Fruit fly (Drosophila melanogaster) whole organism, embryonic: Measurements from ENCODE around the gene dpr3.
A peak's percentile ranks its signal among the peaks of the same experiment; 100 is the strongest.

Source experiments
- Adf1 ChIP-seq: fragments of 200-800 bp; sonication (Bioruptor generic); IDR thresholded peaks from 2 replicates; pipeline ENCODE4 v1.3.6; 2022; ENCODE audit warnings: missing biosample characterization, missing genetic modification characterization
- Atf6 ChIP-seq: fragments of 200-800 bp; sonication (Bioruptor generic); IDR thresholded peaks from 2 replicates; pipeline ENCODE4 v1.3.6; 2022; ENCODE audit warnings: missing biosample characterization, missing genetic modification characterization
- CG10321 ChIP-seq: fragments of 200-800 bp; sonication (Bioruptor generic); IDR thresholded peaks from 2 replicates; pipeline ENCODE4 v1.3.6; 2022; ENCODE audit warnings: missing biosample characterization, missing genetic modification characterization
- CG13775 ChIP-seq: fragments of 200-800 bp; sonication (Bioruptor generic); optimal IDR thresholded peaks from 3 replicates; lab custom pipeline; 2017; ENCODE audit warnings: missing biosample characterization, mild to moderate bottlenecking, missing genetic modification characterization
- CG14050 ChIP-seq: fragments of 200-800 bp; sonication (Bioruptor generic); IDR thresholded peaks from 3 replicates; pipeline ENCODE4 v1.3.6; 2022; ENCODE audit warnings: missing biosample characterization, missing genetic modification characterization
- CG14860 ChIP-seq: fragments of 200-800 bp; sonication (Bioruptor generic); IDR thresholded peaks from 3 replicates; pipeline ENCODE4 v1.3.6; 2022; ENCODE audit warnings: missing biosample characterization, missing genetic modification characterization; ENCODE audit not compliant: partially characterized antibody
- CG1603 ChIP-seq: fragments of 200-800 bp; sonication (Bioruptor generic); optimal IDR thresholded peaks from 2 replicates; lab custom pipeline; 2019; ENCODE audit warnings: missing biosample characterization, mild to moderate bottlenecking, missing genetic modification characterization, moderate library complexity
- CG1647 ChIP-seq: fragments of 200-800 bp; sonication (Bioruptor generic); optimal IDR thresholded peaks from 3 replicates; lab custom pipeline; 2016; ENCODE audit warnings: missing biosample characterization, missing genetic modification characterization
- CG17829 ChIP-seq: fragments of 200-800 bp; optimal IDR thresholded peaks from 2 replicates; lab custom pipeline; 2019; ENCODE audit warnings: missing biosample characterization, mild to moderate bottlenecking, missing genetic modification characterization, moderate library complexity
- CG30020 ChIP-seq: fragments of 200-800 bp; optimal IDR thresholded peaks from 2 replicates; lab custom pipeline; 2019; ENCODE audit warnings: missing biosample characterization, mild to moderate bottlenecking, missing genetic modification characterization, moderate library complexity
- CG30403 ChIP-seq: fragments of 200-800 bp; sonication (Bioruptor generic); optimal IDR thresholded peaks from 3 replicates; lab custom pipeline; 2016; ENCODE audit warnings: missing biosample characterization, missing genetic modification characterization
- CG32532 ChIP-seq: fragments of 200-800 bp; sonication (Bioruptor generic); IDR thresholded peaks from 2 replicates; pipeline ENCODE4 v1.3.6; 2022; ENCODE audit warnings: missing biosample characterization, missing genetic modification characterization
- CG34224 ChIP-seq: fragments of 200-800 bp; sonication (Bioruptor generic); IDR thresholded peaks from 3 replicates; pipeline ENCODE4 v1.3.6; 2022; ENCODE audit warnings: missing biosample characterization, missing genetic modification characterization; ENCODE audit not compliant: partially characterized antibody
- CG34422 ChIP-seq: fragments of 200-800 bp; sonication (Bioruptor generic); IDR thresholded peaks from 3 replicates; pipeline ENCODE4 v1.3.6; 2022; ENCODE audit warnings: missing biosample characterization, missing genetic modification characterization
- CG3847 ChIP-seq: fragments of 200-800 bp; sonication (Bioruptor generic); IDR thresholded peaks from 2 replicates; pipeline ENCODE4 v1.3.6; 2022; ENCODE audit warnings: missing biosample characterization, missing genetic modification characterization
- CG42726 ChIP-seq: fragments of 200-800 bp; sonication (Bioruptor generic); IDR thresholded peaks from 2 replicates; pipeline ENCODE4 v1.3.6; 2022; ENCODE audit warnings: missing biosample characterization, missing genetic modification characterization; ENCODE audit not compliant: partially characterized antibody
- CG4617 ChIP-seq: fragments of 200-800 bp; sonication (Bioruptor generic); optimal IDR thresholded peaks from 3 replicates; lab custom pipeline; 2016; ENCODE audit warnings: missing biosample characterization, missing genetic modification characterization, borderline replicate concordance
- CG6689 ChIP-seq: fragments of 200-800 bp; sonication (Bioruptor generic); IDR thresholded peaks from 2 replicates; pipeline ENCODE4 v1.3.6; 2022; ENCODE audit warnings: missing biosample characterization, missing genetic modification characterization
- CG8478 ChIP-seq: fragments of >200 bp; optimal IDR thresholded peaks from 2 replicates; lab custom pipeline; 2018
- CG8924 ChIP-seq: fragments of 200-800 bp; optimal IDR thresholded peaks from 3 replicates; lab custom pipeline; 2019; ENCODE audit warnings: missing biosample characterization, mild to moderate bottlenecking, missing genetic modification characterization, moderate library complexity
- Dbx ChIP-seq: fragments of 200-800 bp; sonication (Bioruptor generic); IDR thresholded peaks from 3 replicates; pipeline ENCODE4 v1.3.6; 2022; ENCODE audit warnings: missing biosample characterization, missing genetic modification characterization
- Dll ChIP-seq: fragments of 200-800 bp; sonication (Bioruptor generic); IDR thresholded peaks from 4 replicates; pipeline ENCODE4 v1.3.6; 2022; ENCODE audit warnings: missing biosample characterization, missing genetic modification characterization; ENCODE audit not compliant: partially characterized antibody
- Hr51 ChIP-seq, 2 experiments: fragments of 200-800 bp; sonication (Bioruptor generic); optimal IDR thresholded peaks; 2 replicates in 1 of 2; 3 replicates in 1 of 2; lab custom pipeline; 2016 to 2018; ENCODE audit warnings: missing biosample characterization in 2 of 2, missing genetic modification characterization in 2 of 2, mild to moderate bottlenecking in 1 of 2, moderate library complexity in 1 of 2
- MESR4 ChIP-seq: fragments of 200-800 bp; sonication (Bioruptor generic); optimal IDR thresholded peaks from 2 replicates; lab custom pipeline; 2018; ENCODE audit warnings: missing biosample characterization, mild to moderate bottlenecking, missing genetic modification characterization, moderate library complexity
- MTF-1 ChIP-seq: fragments of 200-800 bp; sonication (Bioruptor generic); optimal IDR thresholded peaks from 2 replicates; lab custom pipeline; 2018; ENCODE audit warnings: missing biosample characterization, mild to moderate bottlenecking, missing genetic modification characterization, borderline replicate concordance
- Tbp ChIP-seq: fragments of >200 bp; optimal IDR thresholded peaks from 2 replicates; lab custom pipeline; 2018; ENCODE audit warnings: missing biosample characterization, missing genetic modification characterization
- az2 ChIP-seq: fragments of 200-800 bp; sonication (Bioruptor generic); optimal IDR thresholded peaks from 3 replicates; lab custom pipeline; 2016; ENCODE audit warnings: missing biosample characterization, missing genetic modification characterization
- bab2 ChIP-seq: fragments of 200-800 bp; sonication (Bioruptor generic); optimal IDR thresholded peaks from 2 replicates; lab custom pipeline; 2016; ENCODE audit warnings: missing biosample characterization, missing genetic modification characterization
- bsh ChIP-seq, 2 experiments: fragments of 200-800 bp; sonication (Bioruptor generic); optimal IDR thresholded peaks; 2 replicates each; lab custom pipeline; 2017 to 2018; ENCODE audit warnings: mild to moderate bottlenecking in 2 of 2, missing biosample characterization in 2 of 2, missing genetic modification characterization in 2 of 2, moderate library complexity in 1 of 2
- cad ChIP-seq: fragments of >200 bp; optimal IDR thresholded peaks from 2 replicates; lab custom pipeline; 2017; ENCODE audit warnings: missing biosample characterization, missing genetic modification characterization
- chn ChIP-seq: fragments of 200-800 bp; sonication (Bioruptor generic); optimal IDR thresholded peaks from 2 replicates; lab custom pipeline; 2016; ENCODE audit warnings: missing biosample characterization, missing genetic modification characterization
- crp ChIP-seq, 2 experiments: fragments of 200-800 bp; sonication (Bioruptor generic); optimal IDR thresholded peaks; 2 replicates in 1 of 2; 3 replicates in 1 of 2; lab custom pipeline; 2017; ENCODE audit warnings: missing biosample characterization in 2 of 2, missing genetic modification characterization in 2 of 2, mild to moderate bottlenecking in 1 of 2, moderate library complexity in 1 of 2
- eyg ChIP-seq: fragments of 200-800 bp; sonication (Bioruptor generic); optimal IDR thresholded peaks from 3 replicates; lab custom pipeline; 2016; ENCODE audit warnings: missing biosample characterization, missing genetic modification characterization
- gcm ChIP-seq: fragments of 200-800 bp; sonication (Bioruptor generic); optimal IDR thresholded peaks from 2 replicates; lab custom pipeline; 2019; ENCODE audit warnings: missing biosample characterization, mild to moderate bottlenecking, missing genetic modification characterization, moderate library complexity
- knrl ChIP-seq: fragments of 200-800 bp; sonication (Bioruptor generic); IDR thresholded peaks from 3 replicates; pipeline ENCODE4 v1.3.6; 2022; ENCODE audit warnings: missing biosample characterization, missing genetic modification characterization; ENCODE audit not compliant: partially characterized antibody
- lola ChIP-seq, 3 experiments: fragments of >200 bp in 2 of 3; fragments of 200-800 bp in 1 of 3; sonication (Bioruptor generic) in 1 of 3; optimal IDR thresholded peaks; 2 replicates each; lab custom pipeline; 2017 to 2019; ENCODE audit warnings: missing biosample characterization in 3 of 3, missing genetic modification characterization in 3 of 3, mild to moderate bottlenecking in 1 of 3, moderate library complexity in 1 of 3
- pfk ChIP-seq: fragments of 200-800 bp; sonication (Bioruptor generic); optimal IDR thresholded peaks from 2 replicates; lab custom pipeline; 2018; ENCODE audit warnings: missing biosample characterization, mild to moderate bottlenecking, missing genetic modification characterization, moderate library complexity
- pho ChIP-seq: fragments of 200-800 bp; sonication (Bioruptor generic); optimal IDR thresholded peaks from 2 replicates; lab custom pipeline; 2016; ENCODE audit warnings: missing biosample characterization, missing genetic modification characterization
- ranshi ChIP-seq: fragments of 200-800 bp; sonication (Bioruptor generic); IDR thresholded peaks from 2 replicates; pipeline ENCODE4 v1.3.6; 2022; ENCODE audit warnings: missing biosample characterization, missing genetic modification characterization
- sc ChIP-seq, 3 experiments: fragments of >200 bp in 2 of 3; fragments of 200-800 bp in 1 of 3; sonication (Bioruptor generic) in 1 of 3; optimal IDR thresholded peaks; 2 replicates in 2 of 3; 3 replicates in 1 of 3; lab custom pipeline; 2017; ENCODE audit warnings: mild to moderate bottlenecking in 1 of 3, missing biosample characterization in 1 of 3, missing genetic modification characterization in 1 of 3, missing genetic modification reagents in 1 of 3
- slp2 ChIP-seq: fragments of 200-800 bp; sonication (Bioruptor generic); optimal IDR thresholded peaks from 2 replicates; lab custom pipeline; 2016; ENCODE audit warnings: missing biosample characterization, missing genetic modification characterization
- trem ChIP-seq: fragments of 200-800 bp; optimal IDR thresholded peaks from 3 replicates; lab custom pipeline; 2019; ENCODE audit warnings: missing biosample characterization, mild to moderate bottlenecking, missing genetic modification characterization, moderate library complexity
- tx ChIP-seq: fragments of 200-800 bp; sonication (Bioruptor generic); optimal IDR thresholded peaks from 2 replicates; lab custom pipeline; 2016; ENCODE audit warnings: missing biosample characterization, missing genetic modification characterization
- unc-4 ChIP-seq: fragments of 200-800 bp; sonication (Bioruptor generic); IDR thresholded peaks from 2 replicates; pipeline ENCODE4 v1.3.6; 2022; ENCODE audit warnings: missing biosample characterization, missing genetic modification characterization; ENCODE audit not compliant: partially characterized antibody
- usp ChIP-seq: fragments of >200 bp; optimal IDR thresholded peaks from 2 replicates; lab custom pipeline; 2017; ENCODE audit warnings: missing biosample characterization, missing genetic modification characterization

Gene dpr3

dm6 chr2L:2147208-2147607, 37.5 kb upstream of the dpr3 start, which contains the start of the genes CG11723 and Tbcd (continued):
- TF ChIP-seq CG14860 (GFP tag; lab: Robert Waterston, UW) (no peak), CG14050 (peak; percentile 90), tx (peak; percentile 89), chn (GFP tag; lab: Kevin White, UChicago) (peak; percentile 85), CG30403 (GFP tag; lab: Kevin White, UChicago) (peak; percentile 88), gcm (GFP tag; lab: Kevin White, UChicago) (no peak)

- TF ChIP-seq az2 (GFP tag; lab: Kevin White, UChicago) (no peak), cad (GFP tag; lab: Kevin White, UChicago) (no peak), CG1603 (tag; lab: Kevin White, UChicago) (peak; percentile 95), crp (GFP tag; optimal IDR thresholded peaks at IDR 0.05; lab: Kevin White, UChicago) (peak in 1 of 2 experiments; percentile 48), bsh (GFP tag; optimal IDR thresholded peaks at IDR 0.05; lab: Kevin White, UChicago) (no peak), sc (optimal IDR thresholded peaks at IDR 0.05; lab: Kevin White, UChicago) (no peak), sc (GFP tag; optimal IDR thresholded peaks at IDR 0.05; lab: Kevin White, UChicago) (no peak), CG34422 (peak; percentile 51; the same call in 1 of the 3 replicates), bab2 (GFP tag; lab: Kevin White, UChicago) (no peak), unc-4 (no peak), CG42726 (0 out of 2 replicates have a peak, but pooled peaks have one; percentile 14), ranshi (GFP tag; lab: Robert Waterston, UW) (no peak), chn (GFP tag; lab: Kevin White, UChicago) (no peak), CG13775 (GFP tag; lab: Kevin White, UChicago) (peak; percentile 11), CG10321 (GFP tag; lab: Robert Waterston, UW) (0 out of 2 replicates have a peak, but pooled peaks have one; percentile 23), Hr51 (GFP tag; optimal IDR thresholded peaks at IDR 0.05; lab: Kevin White, UChicago) (no peak), CG30020 (tag; lab: Kevin White, UChicago) (peak; percentile 98), usp (GFP tag; lab: Kevin White, UChicago) (no peak), CG34224 (GFP tag; lab: Robert Waterston, UW) (no peak), CG1647 (GFP tag; lab: Kevin White, UChicago) (no peak), MESR4 (GFP tag; lab: Kevin White, UChicago) (peak; percentile 78), CG8924 (tag; lab: Kevin White, UChicago) (no peak), CG3847 (GFP tag; lab: Robert Waterston, UW) (no peak), Adf1 (GFP tag; lab: Robert Waterston, UW) (no peak), CG32532 (no peak), eyg (GFP tag; lab: Kevin White, UChicago) (no peak), Atf6 (GFP tag; lab: Robert Waterston, UW) (0 out of 2 replicates have a peak, but pooled peaks have one; percentile 27), trem (peak; percentile 67), lola (GFP tag; optimal IDR thresholded peaks at IDR 0.05; lab: Kevin White, UChicago) (no peak), Dll (0 out of 4 replicates have a peak, but pooled peaks have one; percentile 40), Tbp (GFP tag; lab: Kevin White, UChicago) (no peak), pfk (peak; percentile 93), CG6689 (GFP tag; lab: Robert Waterston, UW) (0 out of 2 replicates have a peak, but pooled peaks have one; percentile 10), MTF-1 (no peak), Dbx (GFP tag; lab: Robert Waterston, UW) (0 out of 3 replicates have a peak, but pooled peaks have one; percentile 19), slp2 (GFP tag; lab: Kevin White, UChicago) (no peak), CG17829 (tag; lab: Kevin White, UChicago) (peak; percentile 28), knrl (no peak), CG4617 (GFP tag; lab: Kevin White, UChicago) (peak; percentile 64), CG8478 (lab: Kevin White, UChicago) (no peak), pho (GFP tag; lab: Kevin White, UChicago) (no peak)
These were observed 35.3 kb upstream of the dpr3 start, which contains the start of gene tho2 for dm6 chr2L:2144725-2145656. Gene tho2, minus strand, starts transcription at chr2L:2145187.
